Worm (Caenorhabditis elegans) whole organism, young adult: ENCODE data around the gene T04F3.5.

Experiments
- B0035.1 ChIP-seq: sonication (generic microtip); optimal IDR thresholded peaks from 2 replicates; lab custom pipeline; 2016; ENCODE audit warnings: missing genetic modification characterization, mild to moderate bottlenecking, missing compliant biosample characterization, missing genotype, missing genetic modification reagents
- B0261.1 ChIP-seq: sonication (generic microtip); optimal IDR thresholded peaks from 2 replicates; lab custom pipeline; 2016; ENCODE audit warnings: mild to moderate bottlenecking, missing genetic modification characterization, moderate library complexity, missing compliant biosample characterization
- B0336.3 ChIP-seq: fragments of 200-800 bp; sonication (Bioruptor generic); IDR thresholded peaks from 2 replicates; pipeline ENCODE4 v1.3.6; 2022; ENCODE audit warnings: missing genetic modification characterization, missing compliant biosample characterization
- C06A6.2 ChIP-seq: fragments of 200-800 bp; sonication (Bioruptor generic); conservative IDR thresholded peaks from 2 replicates; pipeline ENCODE4 v1.3.6; 2022; ENCODE audit warnings: missing genetic modification characterization, missing compliant biosample characterization
- F52B5.7 ChIP-seq: sonication (generic microtip); optimal IDR thresholded peaks from 2 replicates; lab custom pipeline; 2016; ENCODE audit warnings: mild to moderate bottlenecking, missing genetic modification characterization, missing compliant biosample characterization
- F57C9.4 ChIP-seq: sonication (generic microtip); optimal IDR thresholded peaks from 2 replicates; lab custom pipeline; 2017; ENCODE audit warnings: mild to moderate bottlenecking, missing genetic modification characterization, missing compliant biosample characterization
- T07F8.4 ChIP-seq: sonication (generic microtip); optimal IDR thresholded peaks from 2 replicates; lab custom pipeline; 2016; ENCODE audit warnings: mild to moderate bottlenecking, missing genetic modification characterization, moderate library complexity, missing compliant biosample characterization
- Y53F4B.3 ChIP-seq: fragments of 200-800 bp; sonication (Bioruptor generic); IDR thresholded peaks from 2 replicates; pipeline ENCODE4 v1.3.6; 2022; ENCODE audit warnings: missing genetic modification reagents, missing genetic modification characterization, missing compliant biosample characterization
- Y56A3A.18 ChIP-seq: fragments of 200-800 bp; sonication (Bioruptor generic); IDR thresholded peaks from 2 replicates; pipeline ENCODE4 v1.3.6; 2022; ENCODE audit warnings: missing genetic modification reagents, missing genetic modification characterization, missing compliant biosample characterization
- Y67H2A.10 ChIP-seq: fragments of 200-800 bp; sonication (Bioruptor generic); conservative IDR thresholded peaks from 2 replicates; pipeline ENCODE4 v1.3.6; 2022; ENCODE audit warnings: missing genetic modification reagents, missing genetic modification characterization, missing compliant biosample characterization
- Y79H2A.3 ChIP-seq: fragments of 200-800 bp; sonication (Bioruptor generic); conservative IDR thresholded peaks from 2 replicates; pipeline ENCODE4 v1.3.6; 2022; ENCODE audit warnings: missing genetic modification reagents, missing genetic modification characterization, missing compliant biosample characterization
- akir-1 ChIP-seq: fragments of 200-800 bp; sonication (Bioruptor generic); optimal IDR thresholded peaks from 2 replicates; lab custom pipeline; 2018; ENCODE audit warnings: mild to moderate bottlenecking, missing genetic modification characterization, moderate library complexity, missing compliant biosample characterization
- aptf-2 ChIP-seq: fragments of 200-800 bp; sonication (Bioruptor generic); conservative IDR thresholded peaks from 2 replicates; pipeline ENCODE4 v1.3.6; 2022; ENCODE audit warnings: missing genetic modification reagents, missing genetic modification characterization, missing compliant biosample characterization
- athp-1 ChIP-seq: sonication (generic microtip); optimal IDR thresholded peaks from 2 replicates; lab custom pipeline; 2017; ENCODE audit warnings: mild to moderate bottlenecking, missing genetic modification characterization, missing compliant biosample characterization
- attf-6 ChIP-seq: fragments of 200-800 bp; sonication (Bioruptor generic); IDR thresholded peaks from 2 replicates; pipeline ENCODE4 v1.3.6; 2022; ENCODE audit warnings: missing genetic modification reagents, missing genetic modification characterization, missing compliant biosample characterization
- cebp-1 ChIP-seq, 2 experiments: fragments of 200-800 bp in 1 of 2; sonication (Bioruptor generic) in 1 of 2; sonication (generic microtip) in 1 of 2; IDR thresholded peaks in 1 of 2; optimal IDR thresholded peaks in 1 of 2; 2 replicates each; pipeline versions ENCODE4 v1.3.6 to Lab custom; 2017 to 2022; ENCODE audit warnings: missing compliant biosample characterization in 2 of 2, missing genetic modification characterization in 2 of 2, mild to moderate bottlenecking in 1 of 2, missing genetic modification reagents in 1 of 2, moderate library complexity in 1 of 2
- ceh-91 ChIP-seq: fragments of 200-800 bp; sonication (Bioruptor generic); IDR thresholded peaks from 2 replicates; pipeline ENCODE4 v1.3.6; 2022; ENCODE audit warnings: missing genetic modification reagents, missing genetic modification characterization, missing compliant biosample characterization
- egrh-3 ChIP-seq: fragments of 200-800 bp; sonication (Bioruptor generic); IDR thresholded peaks from 2 replicates; pipeline ENCODE4 v1.3.6; 2022; ENCODE audit warnings: missing genetic modification reagents, missing genetic modification characterization, missing compliant biosample characterization
- fkh-3 ChIP-seq: sonication (generic microtip); optimal IDR thresholded peaks from 2 replicates; lab custom pipeline; 2016; ENCODE audit warnings: mild to moderate bottlenecking, missing genetic modification characterization, missing compliant biosample characterization
- him-1 ChIP-seq: sonication (generic microtip); optimal IDR thresholded peaks from 2 replicates; lab custom pipeline; 2016; ENCODE audit warnings: missing genotype, missing genetic modification reagents, missing genetic modification characterization, missing compliant biosample characterization
- hlh-26 ChIP-seq: fragments of 200-800 bp; sonication (Bioruptor generic); conservative IDR thresholded peaks from 2 replicates; pipeline ENCODE4 v1.3.6; 2022; ENCODE audit warnings: missing genetic modification reagents, missing genetic modification characterization, missing compliant biosample characterization
- hmg-1.2 ChIP-seq: fragments of 200-800 bp; sonication (Bioruptor generic); IDR thresholded peaks from 2 replicates; pipeline ENCODE4 v1.3.6; 2022; ENCODE audit warnings: missing genetic modification reagents, missing genetic modification characterization, missing compliant biosample characterization
- hsf-1 ChIP-seq: fragments of 200-800 bp; sonication (Bioruptor generic); IDR thresholded peaks from 2 replicates; pipeline ENCODE4 v1.3.6; 2022; ENCODE audit warnings: missing genetic modification reagents, missing genetic modification characterization, missing compliant biosample characterization
- mcd-1 ChIP-seq: fragments of 200-800 bp; sonication (Bioruptor generic); IDR thresholded peaks from 2 replicates; pipeline ENCODE4 v1.3.6; 2022; ENCODE audit warnings: missing genetic modification reagents, missing genetic modification characterization, missing compliant biosample characterization
- nfya-1 ChIP-seq: sonication (generic microtip); optimal IDR thresholded peaks from 2 replicates; lab custom pipeline; 2017; ENCODE audit warnings: antibody characterized with exemption, missing compliant biosample characterization, missing genetic modification characterization, borderline replicate concordance; ENCODE audit not compliant: insufficient read depth
- nfya-2 ChIP-seq: fragments of 200-800 bp; sonication (Bioruptor generic); IDR thresholded peaks from 2 replicates; pipeline ENCODE4 v1.3.6; 2022; ENCODE audit warnings: missing genetic modification reagents, missing genetic modification characterization, missing compliant biosample characterization
- nhr-80 ChIP-seq: sonication (generic microtip); optimal IDR thresholded peaks from 2 replicates; lab custom pipeline; 2016; ENCODE audit warnings: missing genetic modification characterization, missing compliant biosample characterization
- repo-1 ChIP-seq: sonication (generic microtip); optimal IDR thresholded peaks from 2 replicates; lab custom pipeline; 2017; ENCODE audit warnings: mild to moderate bottlenecking, missing genetic modification characterization, missing compliant biosample characterization
- sdz-38 ChIP-seq: sonication (generic microtip); optimal IDR thresholded peaks from 2 replicates; lab custom pipeline; 2016; ENCODE audit warnings: missing genotype, missing genetic modification characterization, missing compliant biosample characterization
- snpc-1.3 ChIP-seq: sonication (generic microtip); optimal IDR thresholded peaks from 2 replicates; lab custom pipeline; 2017; ENCODE audit warnings: missing genetic modification characterization, mild to moderate bottlenecking, missing compliant biosample characterization, antibody characterized with exemption, moderate library complexity, missing genotype, missing genetic modification reagents; ENCODE audit not compliant: insufficient read depth
- snpc-3.4 ChIP-seq: sonication (generic microtip); optimal IDR thresholded peaks from 2 replicates; lab custom pipeline; 2017; ENCODE audit warnings: missing genetic modification characterization, mild to moderate bottlenecking, missing compliant biosample characterization, antibody characterized with exemption, moderate library complexity, missing genotype, missing genetic modification reagents
- snpc-4 ChIP-seq, 5 experiments: fragments of 150-350 bp in 1 of 5; sonication (generic microtip) in 4 of 5; optimal IDR thresholded peaks; 2 replicates each; lab custom pipeline; 2014 to 2018; ENCODE audit warnings: missing genetic modification characterization in 5 of 5, missing biosample characterization in 3 of 5, antibody characterized with exemption in 2 of 5, mild to moderate bottlenecking in 2 of 5, missing compliant biosample characterization in 2 of 5, missing genotype in 2 of 5, moderate library complexity in 2 of 5, missing genetic modification reagents in 1 of 5
- somi-1 ChIP-seq: fragments of 200-800 bp; sonication (Bioruptor generic); optimal IDR thresholded peaks from 2 replicates; lab custom pipeline; 2018; ENCODE audit warnings: mild to moderate bottlenecking, missing genetic modification characterization, missing compliant biosample characterization
- unc-130 ChIP-seq: sonication (generic microtip); optimal IDR thresholded peaks from 2 replicates; lab custom pipeline; 2016; ENCODE audit warnings: missing genetic modification reagents, missing genetic modification characterization, missing compliant biosample characterization
- xnd-1 ChIP-seq: sonication (generic microtip); optimal IDR thresholded peaks from 2 replicates; lab custom pipeline; 2016; ENCODE audit warnings: missing genotype, missing genetic modification reagents, missing genetic modification characterization, missing compliant biosample characterization
- zfh-2 ChIP-seq: fragments of 200-800 bp; sonication (Bioruptor generic); conservative IDR thresholded peaks from 2 replicates; pipeline ENCODE4 v1.3.6; 2022; ENCODE audit warnings: missing genetic modification reagents, missing genetic modification characterization, missing compliant biosample characterization
- zim-3 ChIP-seq: sonication (generic microtip); optimal IDR thresholded peaks from 2 replicates; lab custom pipeline; 2017; ENCODE audit warnings: mild to moderate bottlenecking, missing genetic modification characterization, moderate library complexity, missing compliant biosample characterization

T04F3.5 gene

DNA sequence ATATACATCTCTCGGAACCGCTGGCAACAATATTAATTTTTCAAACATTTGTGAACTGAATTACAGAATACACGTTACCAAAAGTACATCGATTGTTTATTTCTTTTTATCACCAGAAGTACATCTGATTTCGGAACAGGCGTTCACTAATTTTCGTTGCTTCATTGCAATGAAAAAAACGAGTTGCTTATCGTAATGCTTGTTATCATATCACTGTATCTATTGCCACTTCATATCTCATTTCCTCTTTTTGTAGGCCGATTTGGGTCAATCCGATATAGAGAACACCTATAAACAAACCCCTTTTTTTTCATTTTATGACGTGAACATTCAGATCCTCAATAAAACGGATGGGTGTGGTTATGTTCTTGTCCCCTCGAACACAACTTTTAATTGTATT lies 23.1 kb upstream of the T04F3.5 start:
- TF ChIP-seq B0035.1 (tag; lab: Kevin White, UChicago) (no peak), akir-1 (no peak)

- TF ChIP-seq egrh-3 (GFP tag; lab: Robert Waterston, UW) = no peak
- TF ChIP-seq, all 124 proteins: peak for 0
Measured at ce11 chrV:11739820-11740219, 20.7 kb upstream of the T04F3.5 start, which contains the start of gene T04F3.1. Gene T04F3.1, plus strand, starts transcription at chrV:11740065.

- no peak for TF ChIP-seq T07F8.4 (tag; lab: Kevin White, UChicago)
- no peak for TF ChIP-seq attf-6
- TF ChIP-seq Y56A3A.18 = no peak
- no peak for TF ChIP-seq sdz-38 (tag; lab: Kevin White, UChicago)
- no peak for TF ChIP-seq somi-1 (GFP tag; lab: Kevin White, UChicago)
- TF ChIP-seq xnd-1 (tag; lab: Kevin White, UChicago) = no peak
- TF ChIP-seq nfya-2 (GFP tag; lab: Robert Waterston, UW) = no peak
- no peak for TF ChIP-seq zim-3
- TF ChIP-seq him-1 (tag; lab: Kevin White, UChicago) = no peak
- TF ChIP-seq unc-130 (GFP tag; lab: Kevin White, UChicago) = no peak
- no peak for TF ChIP-seq aptf-2 (GFP tag; lab: Robert Waterston, UW)
- no peak for TF ChIP-seq zfh-2 (GFP tag; lab: Robert Waterston, UW)
- no peak for TF ChIP-seq snpc-4 (GFP tag; optimal IDR thresholded peaks at IDR 0.05; lab: Kevin White, UChicago)
- no peak for TF ChIP-seq snpc-4 (tag; optimal IDR thresholded peaks at IDR 0.05; lab: Kevin White, UChicago)
- TF ChIP-seq ceh-91 (GFP tag; lab: Robert Waterston, UW) = no peak
- no peak for TF ChIP-seq cebp-1 (GFP tag; IDR thresholded peaks at IDR 0.05; lab: Robert Waterston, UW)
- TF ChIP-seq cebp-1 (tag; optimal IDR thresholded peaks at IDR 0.05; lab: Kevin White, UChicago) = no peak
- TF ChIP-seq Y53F4B.3 (GFP tag; lab: Robert Waterston, UW) = no peak
Measured at ce11 chrV:11741078-11741477, 19.4 kb upstream of the T04F3.5 start.

ce11 chrV:11751480-11751879 lies 9.0 kb upstream of the T04F3.5 start:
- no peak for TF ChIP-seq snpc-1.3 (tag; lab: Kevin White, UChicago)
- no peak for TF ChIP-seq Y79H2A.3

ce11 chrV:11755848-11756247 lies 4.6 kb upstream of the T04F3.5 start:
- no peak for TF ChIP-seq B0261.1 (tag; lab: Kevin White, UChicago)
- TF ChIP-seq snpc-1.3 (tag; lab: Kevin White, UChicago) = no peak
- TF ChIP-seq nfya-1 (tag; lab: Kevin White, UChicago) = no peak
- no peak for TF ChIP-seq T07F8.4 (tag; lab: Kevin White, UChicago)
- no peak for TF ChIP-seq Y53F4B.3 (GFP tag; lab: Robert Waterston, UW)
- no peak for TF ChIP-seq F57C9.4 (tag; lab: Kevin White, UChicago)
- peak; percentile 84 for TF ChIP-seq nhr-80
- no peak for TF ChIP-seq B0336.3 (GFP tag; lab: Robert Waterston, UW)

ce11 chrV:11757358-11757757 lies 3.1 kb upstream of the T04F3.5 start, which contains the start of gene smoc-1:
Gene smoc-1, plus strand, starts transcription at chrV:11757658.
- TF ChIP-seq snpc-3.4 (no peak), F52B5.7 (tag; lab: Kevin White, UChicago) (no peak), hsf-1 (GFP tag; lab: Robert Waterston, UW) (no peak), repo-1 (no peak), fkh-3 (tag; lab: Kevin White, UChicago) (no peak), hmg-1.2 (no peak), mcd-1 (GFP tag; lab: Robert Waterston, UW) (no peak), hlh-26 (GFP tag; lab: Robert Waterston, UW) (no peak), athp-1 (tag; lab: Kevin White, UChicago) (no peak), Y67H2A.10 (GFP tag; lab: Robert Waterston, UW) (no peak), C06A6.2 (GFP tag; lab: Robert Waterston, UW) (no peak), somi-1 (GFP tag; lab: Kevin White, UChicago) (no peak)
